Worm (Caenorhabditis elegans): Measurements from ENCODE around the gene R193.1.

R193.1 gene

DNA sequence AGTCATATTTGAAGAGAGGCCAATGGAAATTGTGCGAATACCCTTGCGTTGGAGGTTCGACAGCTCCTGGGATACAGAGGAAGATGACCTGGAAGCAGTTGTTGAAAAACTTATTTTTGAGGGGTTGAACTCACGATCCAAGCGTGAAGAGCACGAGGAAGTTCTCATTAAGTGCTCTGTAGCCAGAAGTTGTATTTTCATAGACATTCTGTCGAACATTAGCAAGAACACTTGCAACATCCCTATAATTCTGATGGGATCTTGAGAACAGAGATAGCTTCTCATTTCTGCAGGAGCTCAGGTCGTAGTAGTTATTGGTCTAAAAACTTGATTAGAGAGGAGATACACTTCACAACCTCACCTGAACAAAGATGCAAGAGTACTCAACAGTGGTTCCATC is 13.1 kb upstream of the R193.1 start:
- no peak for TF ChIP-seq tbx-8 (GFP tag; optimal IDR thresholded peaks at IDR 0.05)
- TF ChIP-seq lsy-2 (tag; optimal IDR thresholded peaks at IDR 0.05): no peak
- no peak for TF ChIP-seq elt-1 (tag; optimal IDR thresholded peaks at IDR 0.05; ENCODE audit: borderline replicate concordance, insufficient read depth)
- no peak for TF ChIP-seq snpc-4 (tag; optimal IDR thresholded peaks at IDR 0.05)
- TF ChIP-seq mls-2 (tag; optimal IDR thresholded peaks at IDR 0.05): no peak
- no peak for TF ChIP-seq unc-39 (tag; optimal IDR thresholded peaks at IDR 0.05)
- TF ChIP-seq ham-2 (GFP tag; optimal IDR thresholded peaks at IDR 0.05): no peak
- no peak for TF ChIP-seq blmp-1 (tag; optimal IDR thresholded peaks at IDR 0.05)
- no peak for TF ChIP-seq sptf-1 (tag; optimal IDR thresholded peaks at IDR 0.05)
- no peak for TF ChIP-seq ceh-83 (GFP tag; optimal IDR thresholded peaks at IDR 0.05)
- TF ChIP-seq ceh-39 (tag; optimal IDR thresholded peaks at IDR 0.05): no peak
- no peak for TF ChIP-seq zip-8 (tag; optimal IDR thresholded peaks at IDR 0.05)
- no peak for TF ChIP-seq ztf-11 (tag; optimal IDR thresholded peaks at IDR 0.05)

DNA sequence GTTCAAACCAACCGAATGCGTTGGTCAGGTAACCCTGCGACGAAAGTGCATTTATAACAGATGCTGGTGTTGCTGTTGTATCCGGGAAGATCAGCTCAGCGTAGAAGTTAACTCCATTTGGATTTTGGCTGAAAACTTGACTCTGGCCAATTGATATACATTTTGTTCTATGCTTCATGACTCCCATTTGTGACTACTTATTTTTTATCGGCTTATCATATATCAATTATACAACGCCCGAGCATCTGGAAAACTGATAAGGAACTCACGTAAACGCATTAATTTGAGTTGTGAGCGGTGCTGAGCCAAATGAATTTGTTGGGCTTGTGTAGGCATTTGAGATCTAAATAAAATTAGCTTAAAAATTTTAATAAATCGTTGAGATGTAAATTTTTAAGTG is 7.4 kb upstream of the R193.1 start:
- TF ChIP-seq sem-2 (GFP tag; optimal IDR thresholded peaks at IDR 0.05) (no peak), mab-5 (tag; optimal IDR thresholded peaks at IDR 0.05) (no peak), bed-3 (GFP tag; optimal IDR thresholded peaks at IDR 0.05) (no peak), ham-2 (GFP tag; optimal IDR thresholded peaks at IDR 0.05) (no peak), elt-1 (tag; optimal IDR thresholded peaks at IDR 0.05; ENCODE audit: borderline replicate concordance, insufficient read depth) (no peak), ceh-39 (tag; optimal IDR thresholded peaks at IDR 0.05) (no peak)

DNA sequence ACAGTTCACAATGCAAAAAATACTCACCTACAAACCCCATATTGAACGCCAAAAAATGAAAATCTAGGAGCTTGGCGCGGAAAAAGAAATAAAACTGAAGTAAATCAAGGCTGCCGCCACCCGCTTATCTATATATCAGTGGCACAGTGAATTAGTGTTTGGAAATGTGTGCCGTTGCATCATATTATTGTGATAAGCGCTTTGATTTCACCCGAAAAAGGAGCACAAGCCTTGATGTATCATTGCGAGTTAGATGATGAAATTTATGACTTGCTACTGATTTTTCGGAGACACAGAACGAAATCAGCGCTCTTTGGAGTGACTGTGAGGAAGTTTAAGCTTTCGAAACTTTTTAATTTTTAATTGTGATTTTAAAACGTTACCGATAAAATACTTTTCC is 6.3 kb upstream of the R193.1 start, which contains the start of the genes R193.2 and R193.6:
TSS of gene R193.2 (minus strand) at position 148 of the 400 bp plus-strand sequence.
TSS of gene R193.6 (plus strand) at position 350 of the 400 bp plus-strand sequence.
- TF ChIP-seq ztf-11 (tag; optimal IDR thresholded peaks at IDR 0.05) (no peak), nhr-2 (tag; optimal IDR thresholded peaks at IDR 0.05) (no peak), cnd-1 (tag; optimal IDR thresholded peaks at IDR 0.05) (no peak), tbx-8 (GFP tag; optimal IDR thresholded peaks at IDR 0.05) (no peak), unc-39 (tag; optimal IDR thresholded peaks at IDR 0.05) (no peak), lin-32 (GFP tag; optimal IDR thresholded peaks at IDR 0.05) (no peak), pha-4 (tag; optimal IDR thresholded peaks at IDR 0.05) (no peak), nhr-12 (tag; optimal IDR thresholded peaks at IDR 0.05) (no peak), ceh-43 (GFP tag; optimal IDR thresholded peaks at IDR 0.05) (no peak), nhr-76 (tag; optimal IDR thresholded peaks at IDR 0.05) (no peak), mab-5 (tag; optimal IDR thresholded peaks at IDR 0.05) (no peak), elt-1 (tag; optimal IDR thresholded peaks at IDR 0.05; ENCODE audit: borderline replicate concordance, insufficient read depth) (no peak), nhr-28 (tag; optimal IDR thresholded peaks at IDR 0.05) (no peak), elt-3 (tag; optimal IDR thresholded peaks at IDR 0.05) (no peak)

DNA sequence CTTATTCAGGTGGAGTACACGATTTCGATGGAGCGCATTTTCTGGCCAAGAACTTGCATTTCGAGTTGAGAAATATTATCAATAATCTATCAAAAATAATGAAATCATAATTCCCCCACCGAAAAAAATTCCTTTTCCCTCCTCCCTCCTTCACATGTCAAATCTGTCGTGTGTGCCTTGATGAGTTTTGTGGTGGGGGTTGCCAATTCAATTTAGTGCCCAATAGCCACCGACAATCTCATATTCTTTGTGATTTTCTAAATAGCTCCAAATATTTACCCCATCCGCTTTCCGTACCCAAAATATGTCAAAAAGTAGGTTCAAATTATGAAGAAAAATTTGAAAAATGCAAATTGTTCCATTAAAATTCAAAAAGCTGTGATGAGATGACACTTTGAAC is 7.3 kb downstream of the R193.1 start, which contains the start of gene tmc-1:
TSS of gene tmc-1 (plus strand) at position 189 of the 400 bp plus-strand sequence.
- TF ChIP-seq ham-2 (GFP tag; optimal IDR thresholded peaks at IDR 0.05) (no peak), ces-1 (GFP tag; optimal IDR thresholded peaks at IDR 0.05) (peak; percentile 61)

DNA sequence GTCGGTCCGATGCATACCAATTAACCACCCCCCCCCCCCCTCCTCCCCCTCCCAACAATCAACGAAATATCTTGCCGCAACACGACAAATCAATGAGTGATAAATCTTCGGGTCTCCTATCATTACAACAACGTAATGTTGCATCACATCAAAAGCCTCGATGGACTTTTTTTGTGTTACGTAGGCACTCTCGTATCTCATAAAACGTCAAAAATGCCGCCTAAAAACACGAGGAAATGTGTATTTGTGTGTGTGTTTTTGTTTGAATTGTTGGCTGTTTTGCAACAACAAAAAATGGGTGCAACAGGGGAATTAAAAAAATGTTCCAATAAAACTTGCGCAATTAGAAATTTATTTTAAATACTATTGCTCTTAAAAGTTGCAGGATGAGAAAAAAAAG is 12.5 kb downstream of the R193.1 start:
- TF ChIP-seq mab-5 (tag; optimal IDR thresholded peaks at IDR 0.05) (no peak), unc-120 (tag; optimal IDR thresholded peaks at IDR 0.05; ENCODE audit: poor library complexity, severe bottlenecking) (peak; percentile 11)

DNA sequence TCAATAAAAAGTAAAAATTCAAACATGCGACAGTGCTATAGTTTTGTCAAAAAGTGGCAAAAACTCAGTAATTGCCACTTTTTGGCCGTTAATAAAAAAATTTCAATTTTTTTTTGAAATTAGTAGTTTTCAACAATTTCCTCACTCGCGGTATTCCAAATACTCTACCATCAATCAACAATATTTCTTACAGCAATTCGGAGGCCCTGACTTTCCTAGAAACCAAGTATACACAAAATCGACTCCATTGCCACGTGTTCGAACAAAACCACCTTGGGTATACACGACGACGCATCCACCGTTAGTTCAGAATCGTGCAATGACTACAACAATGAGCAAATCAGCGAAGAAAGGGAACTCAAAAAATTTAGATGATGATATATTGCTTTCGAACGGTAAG is 16.9 kb downstream of the R193.1 start:
- TF ChIP-seq mab-5 (tag; optimal IDR thresholded peaks at IDR 0.05) (no peak), elt-1 (tag; optimal IDR thresholded peaks at IDR 0.05; ENCODE audit: borderline replicate concordance, insufficient read depth) (no peak), sem-2 (GFP tag; optimal IDR thresholded peaks at IDR 0.05) (no peak), zip-8 (tag; optimal IDR thresholded peaks at IDR 0.05) (no peak), ham-2 (GFP tag; optimal IDR thresholded peaks at IDR 0.05) (no peak), pha-4 (tag; optimal IDR thresholded peaks at IDR 0.05) (no peak)

DNA sequence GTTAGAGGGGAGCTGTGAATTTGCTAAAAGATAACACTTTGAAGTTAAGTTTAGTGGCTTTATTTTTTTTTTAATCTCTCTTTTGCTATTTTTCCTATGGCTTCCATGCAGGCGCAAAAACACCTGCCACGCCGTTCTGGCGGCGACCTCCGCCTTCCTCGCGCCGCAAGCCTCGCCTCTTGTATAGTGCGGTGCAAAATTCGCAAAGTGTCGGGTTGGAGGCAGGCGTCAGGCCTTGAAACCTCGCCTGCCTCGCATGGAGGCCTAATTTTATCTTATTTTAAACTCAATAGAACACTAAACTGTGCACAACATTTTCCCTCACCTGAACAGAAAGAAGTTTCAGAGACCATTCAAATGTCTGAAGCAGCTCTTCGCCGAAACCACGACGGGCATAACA is 17.3 kb downstream of the R193.1 start:
- TF ChIP-seq snpc-4 (tag; optimal IDR thresholded peaks at IDR 0.05) (no peak), pha-4 (tag; optimal IDR thresholded peaks at IDR 0.05) (no peak), nhr-12 (tag; optimal IDR thresholded peaks at IDR 0.05) (no peak), drap-1 (GFP tag; optimal IDR thresholded peaks at IDR 0.05) (no peak), unc-39 (tag; optimal IDR thresholded peaks at IDR 0.05) (no peak), tbx-8 (GFP tag; optimal IDR thresholded peaks at IDR 0.05) (no peak), sem-2 (GFP tag; optimal IDR thresholded peaks at IDR 0.05) (no peak), nhr-28 (tag; optimal IDR thresholded peaks at IDR 0.05) (no peak), cnd-1 (tag; optimal IDR thresholded peaks at IDR 0.05) (no peak), elt-1 (tag; optimal IDR thresholded peaks at IDR 0.05; ENCODE audit: borderline replicate concordance, insufficient read depth) (no peak), ztf-11 (tag; optimal IDR thresholded peaks at IDR 0.05) (no peak), ceh-43 (GFP tag; optimal IDR thresholded peaks at IDR 0.05) (no peak), unc-62 (GFP tag; optimal IDR thresholded peaks at IDR 0.05) (no peak), mep-1 (tag; optimal IDR thresholded peaks at IDR 0.05) (no peak), flh-1 (GFP tag; optimal IDR thresholded peaks at IDR 0.05) (no peak), unc-120 (tag; optimal IDR thresholded peaks at IDR 0.05; ENCODE audit: poor library complexity, severe bottlenecking) (no peak), elt-3 (tag; optimal IDR thresholded peaks at IDR 0.05) (no peak), nhr-237 (tag; optimal IDR thresholded peaks at IDR 0.05) (no peak), mab-5 (tag; optimal IDR thresholded peaks at IDR 0.05) (no peak), hlh-1 (tag; optimal IDR thresholded peaks at IDR 0.05) (no peak)

All from whole organism, mixed stage, embryonic.